Worm (Caenorhabditis elegans) whole organism, L4 larva: Measurements from ENCODE around the gene act-1.
A peak's percentile ranks its signal among the peaks of the same experiment; 100 is the strongest.

ENCODE experiments used
- R02D3.7 ChIP-seq: fragments of 150-350 bp; sonication (generic microtip); optimal IDR thresholded peaks from 3 replicates; lab custom pipeline; 2014; ENCODE audit warnings: missing biosample characterization, missing genetic modification characterization
- Y5F2A.4 ChIP-seq: fragments of 200-800 bp; sonication (Bioruptor generic); optimal IDR thresholded peaks from 2 replicates; lab custom pipeline; 2018; ENCODE audit warnings: mild to moderate bottlenecking, missing genetic modification characterization, missing compliant biosample characterization
- ZK337.2 ChIP-seq: fragments of 200-800 bp; sonication (Bioruptor generic); IDR thresholded peaks from 2 replicates; pipeline ENCODE4 v1.3.6; 2022; ENCODE audit warnings: missing genetic modification reagents, missing genetic modification characterization, missing compliant biosample characterization
- aha-1 ChIP-seq: fragments of 150-350 bp; peaks from one replicate; lab custom pipeline; 2014; ENCODE audit warnings: missing biosample characterization, missing genetic modification characterization
- ama-1 ChIP-seq: fragments of 150-350 bp; optimal IDR thresholded peaks from 2 replicates; lab custom pipeline; 2014; ENCODE audit warnings: inconsistent platforms, mixed read lengths
- arid-1 ChIP-seq: fragments of 200-800 bp; sonication (Bioruptor generic); conservative IDR thresholded peaks from 2 replicates; pipeline ENCODE4 v1.3.6; 2022; ENCODE audit warnings: missing genetic modification reagents, missing genetic modification characterization, missing compliant biosample characterization
- attf-4 ChIP-seq: sonication (generic microtip); optimal IDR thresholded peaks from 3 replicates; lab custom pipeline; 2017; ENCODE audit warnings: missing biosample characterization, missing genetic modification characterization
- ceh-20 ChIP-seq: fragments of 200-800 bp; sonication (Bioruptor generic); IDR thresholded peaks from 2 replicates; pipeline ENCODE4 v1.3.6; 2022; ENCODE audit warnings: missing genetic modification reagents, missing genetic modification characterization, missing compliant biosample characterization
- ceh-28 ChIP-seq: fragments of 150-350 bp; optimal IDR thresholded peaks from 2 replicates; lab custom pipeline; 2014; ENCODE audit warnings: missing biosample characterization, missing genetic modification reagents, missing genetic modification characterization
- ceh-44 ChIP-seq: fragments of 200-800 bp; sonication (Bioruptor generic); IDR thresholded peaks from 2 replicates; pipeline ENCODE4 v1.3.6; 2022; ENCODE audit warnings: missing genetic modification reagents, missing genetic modification characterization, missing compliant biosample characterization
- ceh-62 ChIP-seq: sonication (generic microtip); optimal IDR thresholded peaks from 2 replicates; lab custom pipeline; 2017; ENCODE audit warnings: missing biosample characterization, missing genetic modification characterization
- ceh-82 ChIP-seq: sonication (generic microtip); optimal IDR thresholded peaks from 2 replicates; lab custom pipeline; 2017; ENCODE audit warnings: missing biosample characterization, missing genetic modification characterization
- ces-1 ChIP-seq: fragments of 150-350 bp; sonication (generic microtip); optimal IDR thresholded peaks from 4 replicates; lab custom pipeline; 2014; ENCODE audit warnings: missing biosample characterization, missing genetic modification reagents, missing genetic modification characterization
- ctbp-1 ChIP-seq: fragments of 200-800 bp; sonication (Bioruptor generic); IDR thresholded peaks from 2 replicates; pipeline ENCODE4 v1.3.6; 2022; ENCODE audit warnings: missing genetic modification reagents, missing genetic modification characterization, missing compliant biosample characterization
- daf-12 ChIP-seq: fragments of 150-350 bp; optimal IDR thresholded peaks from 2 replicates; lab custom pipeline; 2014; ENCODE audit warnings: missing biosample characterization, missing genetic modification reagents, missing genetic modification characterization
- daf-16 ChIP-seq, 3 experiments: sonication (generic microtip); optimal IDR thresholded peaks; 2 replicates each; lab custom pipeline; 2016 to 2017; ENCODE audit warnings: missing genetic modification characterization in 3 of 3, missing genetic modification reagents in 3 of 3, mild to moderate bottlenecking in 2 of 3, missing compliant biosample characterization in 2 of 3, missing biosample characterization in 1 of 3, moderate library complexity in 1 of 3
- daf-19 ChIP-seq: fragments of 200-800 bp; sonication (Bioruptor generic); conservative IDR thresholded peaks from 2 replicates; pipeline ENCODE4 v1.3.6; 2022; ENCODE audit warnings: missing genetic modification characterization, missing compliant biosample characterization
- dmd-6 ChIP-seq: fragments of 200-800 bp; sonication (Bioruptor generic); IDR thresholded peaks from 2 replicates; pipeline ENCODE4 v1.3.6; 2022; ENCODE audit warnings: missing genetic modification reagents, missing genetic modification characterization, missing compliant biosample characterization
- dmd-8 ChIP-seq: fragments of 200-800 bp; sonication (Bioruptor generic); IDR thresholded peaks from 2 replicates; pipeline ENCODE4 v1.3.6; 2022; ENCODE audit warnings: missing genetic modification characterization, missing compliant biosample characterization
- dpl-1 ChIP-seq: fragments of 150-350 bp; optimal IDR thresholded peaks from 2 replicates; lab custom pipeline; 2014; ENCODE audit warnings: missing biosample characterization, missing genetic modification reagents, missing genetic modification characterization
- dve-1 ChIP-seq: sonication (generic microtip); optimal IDR thresholded peaks from 2 replicates; lab custom pipeline; 2017; ENCODE audit warnings: antibody characterized with exemption, mild to moderate bottlenecking, missing genetic modification characterization, missing compliant biosample characterization; ENCODE audit not compliant: insufficient read depth
- fos-1 ChIP-seq: fragments of 150-350 bp; optimal IDR thresholded peaks from 2 replicates; lab custom pipeline; 2014; ENCODE audit warnings: missing biosample characterization, missing genetic modification characterization
- hif-1 ChIP-seq, 2 experiments: sonication (generic microtip); optimal IDR thresholded peaks; 2 replicates each; lab custom pipeline; 2016 to 2017; ENCODE audit warnings: missing compliant biosample characterization in 2 of 2, missing genetic modification characterization in 2 of 2, missing genetic modification reagents in 2 of 2, missing genotype in 2 of 2, mild to moderate bottlenecking in 1 of 2
- hlh-11 ChIP-seq: fragments of 200-800 bp; sonication (Bioruptor generic); optimal IDR thresholded peaks from 2 replicates; lab custom pipeline; 2018; ENCODE audit warnings: mild to moderate bottlenecking, missing genetic modification characterization, missing compliant biosample characterization
- hmg-1.1 ChIP-seq: fragments of 200-800 bp; sonication (Bioruptor generic); IDR thresholded peaks from 2 replicates; pipeline ENCODE4 v1.3.6; 2022; ENCODE audit warnings: missing genetic modification reagents, missing genetic modification characterization, missing compliant biosample characterization
- lim-7 ChIP-seq: fragments of 200-800 bp; sonication (Bioruptor generic); IDR thresholded peaks from 2 replicates; pipeline ENCODE4 v1.3.6; 2022; ENCODE audit warnings: missing genetic modification characterization, missing compliant biosample characterization
- lin-13 ChIP-seq: fragments of 150-350 bp; optimal IDR thresholded peaks from 2 replicates; lab custom pipeline; 2014; ENCODE audit warnings: missing biosample characterization, missing genetic modification reagents, missing genetic modification characterization
- lin-38 ChIP-seq: fragments of 200-800 bp; sonication (Bioruptor generic); IDR thresholded peaks from 2 replicates; pipeline ENCODE4 v1.3.6; 2022; ENCODE audit warnings: missing genetic modification reagents, missing genetic modification characterization, missing compliant biosample characterization
- lir-3 ChIP-seq: sonication (generic microtip); optimal IDR thresholded peaks from 2 replicates; lab custom pipeline; 2016; ENCODE audit warnings: mild to moderate bottlenecking, missing genetic modification characterization, missing compliant biosample characterization
- lsy-2 ChIP-seq, 2 experiments: fragments of 150-350 bp in 1 of 2; sonication (generic microtip) in 1 of 2; optimal IDR thresholded peaks; 2 replicates each; lab custom pipeline; 2014 to 2017; ENCODE audit warnings: missing biosample characterization in 2 of 2, missing genetic modification characterization in 2 of 2
- mdt-29 ChIP-seq: fragments of 200-800 bp; sonication (Bioruptor generic); IDR thresholded peaks from 2 replicates; pipeline ENCODE4 v1.3.6; 2022; ENCODE audit warnings: missing genetic modification reagents, missing genetic modification characterization, missing compliant biosample characterization
- mep-1 ChIP-seq: fragments of 150-350 bp; sonication (generic microtip); optimal IDR thresholded peaks from 3 replicates; lab custom pipeline; 2014; ENCODE audit warnings: missing biosample characterization, missing genetic modification characterization
- mes-2 ChIP-seq: sonication (generic microtip); optimal IDR thresholded peaks from 2 replicates; lab custom pipeline; 2016; ENCODE audit warnings: missing genotype, mild to moderate bottlenecking, missing genetic modification characterization, missing compliant biosample characterization; ENCODE audit not compliant: poor library complexity, severe bottlenecking
- mxl-3 ChIP-seq: fragments of 200-800 bp; sonication (Bioruptor generic); optimal IDR thresholded peaks from 2 replicates; lab custom pipeline; 2018; ENCODE audit warnings: mild to moderate bottlenecking, missing genetic modification characterization, missing compliant biosample characterization
- nhr-102 ChIP-seq: sonication (generic microtip); optimal IDR thresholded peaks from 2 replicates; lab custom pipeline; 2016; ENCODE audit warnings: mild to moderate bottlenecking, missing genetic modification characterization, moderate library complexity, missing compliant biosample characterization
- nhr-25 ChIP-seq: sonication (generic microtip); optimal IDR thresholded peaks from 2 replicates; lab custom pipeline; 2017; ENCODE audit warnings: missing genetic modification characterization, mild to moderate bottlenecking, missing compliant biosample characterization, antibody characterized with exemption, moderate library complexity, borderline replicate concordance; ENCODE audit not compliant: insufficient read depth
- nhr-28 ChIP-seq: fragments of 150-350 bp; optimal IDR thresholded peaks from 2 replicates; lab custom pipeline; 2014; ENCODE audit warnings: missing biosample characterization, missing genetic modification characterization
- nhr-77 ChIP-seq: fragments of 150-350 bp; optimal IDR thresholded peaks from 2 replicates; lab custom pipeline; 2014; ENCODE audit warnings: missing biosample characterization, missing genetic modification characterization
- pha-4 ChIP-seq, 2 experiments: fragments of 150-350 bp in 1 of 2; fragments of 200-800 bp in 1 of 2; sonication (Bioruptor generic) in 1 of 2; IDR thresholded peaks in 1 of 2; optimal IDR thresholded peaks in 1 of 2; 2 replicates each; pipeline versions ENCODE4 v1.3.6 to Lab custom; 2014 to 2022; ENCODE audit warnings: missing genetic modification characterization in 2 of 2, missing genetic modification reagents in 2 of 2, missing biosample characterization in 1 of 2, missing compliant biosample characterization in 1 of 2
- php-3 ChIP-seq: fragments of 200-800 bp; sonication (Bioruptor generic); IDR thresholded peaks from 2 replicates; pipeline ENCODE4 v1.3.6; 2022; ENCODE audit warnings: missing genetic modification reagents, missing genetic modification characterization, missing compliant biosample characterization
- rbr-2 ChIP-seq: sonication (generic microtip); optimal IDR thresholded peaks from 2 replicates; lab custom pipeline; 2016; ENCODE audit warnings: missing genotype, missing genetic modification characterization, missing compliant biosample characterization
- set-16 ChIP-seq: fragments of 200-800 bp; sonication (Bioruptor generic); IDR thresholded peaks from 2 replicates; pipeline ENCODE4 v1.3.6; 2022; ENCODE audit warnings: missing genetic modification reagents, missing genetic modification characterization, missing compliant biosample characterization
- snpc-4 ChIP-seq: fragments of 150-350 bp; optimal IDR thresholded peaks from 2 replicates; lab custom pipeline; 2014; ENCODE audit warnings: missing biosample characterization, missing genetic modification characterization
- spr-1 ChIP-seq: sonication (generic microtip); optimal IDR thresholded peaks from 2 replicates; lab custom pipeline; 2016; ENCODE audit warnings: mild to moderate bottlenecking, missing genetic modification characterization, missing compliant biosample characterization
- tag-97 ChIP-seq: fragments of 200-800 bp; sonication (Bioruptor generic); IDR thresholded peaks from 2 replicates; pipeline ENCODE4 v1.3.6; 2022; ENCODE audit warnings: missing genetic modification characterization, missing compliant biosample characterization
- tra-1 ChIP-seq: fragments of 200-800 bp; sonication (Bioruptor generic); IDR thresholded peaks from 2 replicates; pipeline ENCODE4 v1.3.6; 2022; ENCODE audit warnings: missing genetic modification reagents, missing genetic modification characterization, missing compliant biosample characterization
- zag-1 ChIP-seq: fragments of 150-350 bp; optimal IDR thresholded peaks from 2 replicates; lab custom pipeline; 2014; ENCODE audit warnings: missing biosample characterization, missing genetic modification characterization

act-1 gene

ce11 chrV:11109647-11110046 is 28.8 kb downstream of the act-1 start, which contains the start of gene Y42A5A.5:
Y42A5A.5 (minus strand) TSS chrV:11109747.
- peak; percentile 58 for TF ChIP-seq aha-1 (tag; lab: Kevin White, UChicago)

- TF ChIP-seq nhr-102 (peak; percentile 54), ceh-62 (tag; lab: Kevin White, UChicago) (no peak), hlh-11 (tag; lab: Kevin White, UChicago) (peak; percentile 53), lin-38 (GFP tag; lab: Robert Waterston, UW) (peak; percentile 69), ZK337.2 (GFP tag; lab: Robert Waterston, UW) (no peak), arid-1 (GFP tag; lab: Robert Waterston, UW) (0 out of 2 replicates have a peak, but pooled peaks have one; percentile 13), mep-1 (tag; lab: Kevin White, UChicago) (peak; percentile 72), lsy-2 (tag; optimal IDR thresholded peaks at IDR 0.05; lab: Kevin White, UChicago) (peak in 1 of 2 experiments; percentile 73), pha-4 (GFP tag; IDR thresholded peaks at IDR 0.05; lab: Robert Waterston, UW) (peak; percentile 36; the same call in 1 of the 2 replicates), pha-4 (tag; optimal IDR thresholded peaks at IDR 0.05; lab: Kevin White, UChicago) (no peak), R02D3.7 (no peak), tag-97 (no peak), mxl-3 (GFP tag; lab: Kevin White, UChicago) (peak; percentile 49), dpl-1 (GFP tag; lab: Kevin White, UChicago) (peak; percentile 71), ceh-20 (GFP tag; lab: Robert Waterston, UW) (0 out of 2 replicates have a peak, but pooled peaks have one; percentile 13), php-3 (peak; percentile 43; the same call in 1 of the 2 replicates), daf-16 (GFP tag; optimal IDR thresholded peaks at IDR 0.05; lab: Kevin White, UChicago) (peak in 1 of 2 experiments; percentile 24), daf-16 (tag; optimal IDR thresholded peaks at IDR 0.05; lab: Kevin White, UChicago) (peak; percentile 64), snpc-4 (tag; lab: Kevin White, UChicago) (no peak), mes-2 (tag; lab: Kevin White, UChicago) (peak; percentile 95), dve-1 (tag; lab: Kevin White, UChicago) (peak; percentile 77), lim-7 (GFP tag; lab: Robert Waterston, UW) (0 out of 2 replicates have a peak, but pooled peaks have one; percentile 50), daf-12 (tag; lab: Kevin White, UChicago) (no peak), ceh-44 (GFP tag; lab: Robert Waterston, UW) (no peak; the same call in 1 of the 2 replicates), nhr-28 (tag; lab: Kevin White, UChicago) (peak; percentile 48), lin-13 (GFP tag; lab: Kevin White, UChicago) (peak; percentile 60), zag-1 (no peak), set-16 (GFP tag; lab: Robert Waterston, UW) (no peak), hmg-1.1 (GFP tag; lab: Robert Waterston, UW) (peak; percentile 70), Y5F2A.4 (GFP tag; lab: Kevin White, UChicago) (no peak), nhr-25 (peak; percentile 2), mdt-29 (no peak), ctbp-1 (GFP tag; lab: Robert Waterston, UW) (no peak; the same call in 1 of the 2 replicates), rbr-2 (tag; lab: Kevin White, UChicago) (peak; percentile 47), spr-1 (peak; percentile 43), aha-1 (tag; lab: Kevin White, UChicago) (peak; percentile 31), hif-1 (tag; optimal IDR thresholded peaks at IDR 0.05; lab: Kevin White, UChicago) (peak in 1 of 2 experiments; percentile 56), nhr-77 (tag; lab: Kevin White, UChicago) (no peak), attf-4 (no peak), dmd-6 (no peak), ces-1 (GFP tag; lab: Kevin White, UChicago) (no peak), fos-1 (no peak), ceh-82 (no peak), daf-19 (GFP tag; lab: Robert Waterston, UW) (0 out of 2 replicates have a peak, but pooled peaks have one; percentile 11), tra-1 (GFP tag; lab: Robert Waterston, UW) (no peak), ama-1 (lab: Kevin White, UChicago) (no peak), ceh-28 (no peak), lir-3 (tag; lab: Kevin White, UChicago) (no peak), dmd-8 (no peak)
These were observed 32.3 kb downstream of the act-1 start, which contains the start of gene erfa-3 for ce11 chrV:11113041-11113574. erfa-3 (minus strand) TSS chrV:11113091.
